Fruit fly (Drosophila melanogaster): ENCODE data around the gene CG14325.
A peak's percentile ranks its signal among the peaks of the same experiment; 100 is the strongest.

CG14325 gene

dm6 chr3R:17646102-17647050 is 19.4 kb downstream of the CG14325 start (continued):
- TF ChIP-seq Usf (GFP tag; optimal IDR thresholded peaks at IDR 0.05): no peak
- no peak for TF ChIP-seq CG12744 (GFP tag; optimal IDR thresholded peaks at IDR 0.05)
- TF ChIP-seq CG31441 (GFP tag; IDR thresholded peaks at IDR 0.05): no peak
- TF ChIP-seq CG11560 (tag; IDR thresholded peaks at IDR 0.05): no peak
- TF ChIP-seq sd (tag; optimal IDR thresholded peaks at IDR 0.05): peak; percentile 40
- TF ChIP-seq CG8765 (GFP tag; IDR thresholded peaks at IDR 0.05): no peak
- peak; percentile 98 for TF ChIP-seq Bdp1 (GFP tag; optimal IDR thresholded peaks at IDR 0.05)
- no peak for TF ChIP-seq CG5953 (GFP tag; IDR thresholded peaks at IDR 0.05)
- TF ChIP-seq CG6791 (GFP tag; IDR thresholded peaks at IDR 0.05; ENCODE audit: partially characterized antibody): peak; percentile 78
- TF ChIP-seq Scr (GFP tag; IDR thresholded peaks at IDR 0.05; ENCODE audit: partially characterized antibody): peak; percentile 72
- peak; percentile 19 to 95 for TF ChIP-seq Pdp1 (GFP tag; optimal IDR thresholded peaks at IDR 0.05)
- 0 out of 3 replicates have a peak, but pooled peaks have one; percentile 23 for TF ChIP-seq dysf (GFP tag; IDR thresholded peaks at IDR 0.05)
- peak in 1 of 2 experiments; percentile 36 for TF ChIP-seq tll (GFP tag; optimal IDR thresholded peaks at IDR 0.05)
- no peak for TF ChIP-seq Hey (tag; optimal IDR thresholded peaks at IDR 0.05)
- TF ChIP-seq CG34422 (GFP tag; IDR thresholded peaks at IDR 0.05): 0 out of 3 replicates have a peak, but pooled peaks have one; percentile 9
- no peak for TF ChIP-seq CG3407 (GFP tag; optimal IDR thresholded peaks at IDR 0.05)
- TF ChIP-seq br (optimal IDR thresholded peaks at IDR 0.05): no peak
- no peak for TF ChIP-seq CG30403 (GFP tag; optimal IDR thresholded peaks at IDR 0.05)
- TF ChIP-seq esg (GFP tag; conservative IDR thresholded peaks at IDR 0.05): no peak
- no peak for TF ChIP-seq Asciz (GFP tag; optimal IDR thresholded peaks at IDR 0.05)
- peak; percentile 63; the same call in 2 of the 3 replicates for TF ChIP-seq mld (GFP tag; IDR thresholded peaks at IDR 0.05; ENCODE audit: partially characterized antibody)
- no peak for TF ChIP-seq Sin3A (optimal IDR thresholded peaks at IDR 0.05)
- peak; percentile 46; the same call in 1 of the 2 replicates for TF ChIP-seq CG9932 (GFP tag; IDR thresholded peaks at IDR 0.05)
- TF ChIP-seq eve (GFP tag; optimal IDR thresholded peaks at IDR 0.05): peak in 1 of 2 experiments; percentile 11
- no peak for TF ChIP-seq prd (optimal IDR thresholded peaks at IDR 0.05)
- no peak for TF ChIP-seq prd (GFP tag; IDR thresholded peaks at IDR 0.05)
- TF ChIP-seq Ets97D (GFP tag; optimal IDR thresholded peaks at IDR 0.05): peak; percentile 6
- TF ChIP-seq CG15073 (GFP tag; optimal IDR thresholded peaks at IDR 0.05): no peak
- TF ChIP-seq kay (GFP tag; optimal IDR thresholded peaks at IDR 0.05): no peak
- TF ChIP-seq sna (GFP tag; IDR thresholded peaks at IDR 0.05; ENCODE audit: partially characterized antibody): peak; percentile 62; the same call in 1 of the 2 replicates
- no peak for TF ChIP-seq CG11247 (GFP tag; IDR thresholded peaks at IDR 0.05)
- peak; percentile 74; the same call in 1 of the 3 replicates for TF ChIP-seq HLH4C (GFP tag; IDR thresholded peaks at IDR 0.05; ENCODE audit: partially characterized antibody)
- 0 out of 3 replicates have a peak, but pooled peaks have one; percentile 21 for TF ChIP-seq z (GFP tag; IDR thresholded peaks at IDR 0.05)
- TF ChIP-seq oc (tag; optimal IDR thresholded peaks at IDR 0.05): no peak
- TF ChIP-seq Opbp (GFP tag; IDR thresholded peaks at IDR 0.05; ENCODE audit: partially characterized antibody): peak; percentile 70
- TF ChIP-seq CG34376 (GFP tag; optimal IDR thresholded peaks at IDR 0.05): peak; percentile 78
- peak; percentile 34; the same call in 1 of the 2 replicates for TF ChIP-seq slbo (GFP tag; IDR thresholded peaks at IDR 0.05)
- TF ChIP-seq stwl (tag; optimal IDR thresholded peaks at IDR 0.05): no peak
- TF ChIP-seq ara (GFP tag; IDR thresholded peaks at IDR 0.05): peak; percentile 46; the same call in 1 of the 2 replicates
- peak; percentile 59 for TF ChIP-seq Ets65A (GFP tag)
- TF ChIP-seq Gug (GFP tag; IDR thresholded peaks at IDR 0.05): no peak
- TF ChIP-seq crc (GFP tag; optimal IDR thresholded peaks at IDR 0.05): no peak
- peak; percentile 33 for TF ChIP-seq CG13624 (GFP tag; optimal IDR thresholded peaks at IDR 0.05)
- no peak for TF ChIP-seq so (GFP tag; IDR thresholded peaks at IDR 0.05)
- peak; percentile 55; the same call in 2 of the 3 replicates for TF ChIP-seq knrl (GFP tag; IDR thresholded peaks at IDR 0.05; ENCODE audit: partially characterized antibody)
- TF ChIP-seq Sry-β (GFP tag; optimal IDR thresholded peaks at IDR 0.05): peak; percentile 70
